Fruit fly (Drosophila melanogaster): ENCODE data around the gene CG11837.

CG11837 gene

dm6 chr3R:29087302-29087782 is 38.0 kb downstream of the CG11837 start (continued):
- TF ChIP-seq cg (GFP tag; optimal IDR thresholded peaks at IDR 0.05) (peak; percentile 57), crp (GFP tag; optimal IDR thresholded peaks at IDR 0.05) (no peak), ems (GFP tag; optimal IDR thresholded peaks at IDR 0.05) (no peak), ranshi (GFP tag; IDR thresholded peaks at IDR 0.05) (no peak), mld (GFP tag; IDR thresholded peaks at IDR 0.05; ENCODE audit: partially characterized antibody) (no peak), stwl (tag; optimal IDR thresholded peaks at IDR 0.05) (no peak), odd (GFP tag; optimal IDR thresholded peaks at IDR 0.05) (no peak), gce (GFP tag; IDR thresholded peaks at IDR 0.05) (peak; percentile 53; the same call in 1 of the 3 replicates), pros (GFP tag; optimal IDR thresholded peaks at IDR 0.05) (peak; percentile 66), CG15269 (tag; optimal IDR thresholded peaks at IDR 0.05) (no peak), mirr (GFP tag; optimal IDR thresholded peaks at IDR 0.05) (peak; percentile 19), Atf-2 (GFP tag; optimal IDR thresholded peaks at IDR 0.05) (no peak), CoRest (tag; optimal IDR thresholded peaks at IDR 0.05) (no peak), CG8089 (GFP tag; optimal IDR thresholded peaks at IDR 0.05) (no peak), CG5245 (GFP tag; optimal IDR thresholded peaks at IDR 0.05) (no peak), sens (GFP tag) (peak; percentile 3), trem (tag; optimal IDR thresholded peaks at IDR 0.05) (peak; percentile 36), cwo (GFP tag; optimal IDR thresholded peaks at IDR 0.05) (peak; percentile 19), CTCF (GFP tag; optimal IDR thresholded peaks at IDR 0.05) (peak; percentile 91), CG17568 (GFP tag; optimal IDR thresholded peaks at IDR 0.05) (peak; percentile 4), shn (GFP tag; optimal IDR thresholded peaks at IDR 0.05) (no peak), pita (GFP tag; optimal IDR thresholded peaks at IDR 0.05) (no peak), Trl (optimal IDR thresholded peaks at IDR 0.05) (peak; percentile 79 to 83), Trl (GFP tag; optimal IDR thresholded peaks at IDR 0.05) (no peak), CG4360 (GFP tag; IDR thresholded peaks at IDR 0.05) (peak; percentile 85), Abd-B (GFP tag; optimal IDR thresholded peaks at IDR 0.05) (peak; percentile 22), CG10431 (GFP tag; optimal IDR thresholded peaks at IDR 0.05) (peak; percentile 48), CG16863 (GFP tag; optimal IDR thresholded peaks at IDR 0.05) (no peak), Ssrp (tag; optimal IDR thresholded peaks at IDR 0.05) (peak; percentile 1), p53 (GFP tag; optimal IDR thresholded peaks at IDR 0.05) (no peak), ci (GFP tag; IDR thresholded peaks at IDR 0.05) (0 out of 3 replicates have a peak, but pooled peaks have one; percentile 34), bbx (GFP tag; IDR thresholded peaks at IDR 0.05; ENCODE audit: partially characterized antibody) (peak; percentile 27; the same call in 1 of the 2 replicates), CG4730 (GFP tag; IDR thresholded peaks at IDR 0.05) (no peak), CG11093 (GFP tag; IDR thresholded peaks at IDR 0.05) (no peak), CG15479 (GFP tag; optimal IDR thresholded peaks at IDR 0.05) (no peak), CG13424 (tag; optimal IDR thresholded peaks at IDR 0.05) (no peak), CG3407 (GFP tag; optimal IDR thresholded peaks at IDR 0.05) (no peak), Ets97D (GFP tag; optimal IDR thresholded peaks at IDR 0.05) (no peak), Myb (GFP tag; optimal IDR thresholded peaks at IDR 0.05) (peak; percentile 1), CG6254 (GFP tag; optimal IDR thresholded peaks at IDR 0.05) (peak; percentile 29), CG2116 (GFP tag; optimal IDR thresholded peaks at IDR 0.05) (peak; percentile 13), CG10654 (GFP tag; optimal IDR thresholded peaks at IDR 0.05) (no peak), CG13296 (GFP tag; optimal IDR thresholded peaks at IDR 0.05) (no peak), CG12659 (GFP tag; optimal IDR thresholded peaks at IDR 0.05) (peak; percentile 0)

Measured in whole organism, embryonic.